Fruit fly (Drosophila melanogaster): ENCODE data around the gene jvl.

DNA sequence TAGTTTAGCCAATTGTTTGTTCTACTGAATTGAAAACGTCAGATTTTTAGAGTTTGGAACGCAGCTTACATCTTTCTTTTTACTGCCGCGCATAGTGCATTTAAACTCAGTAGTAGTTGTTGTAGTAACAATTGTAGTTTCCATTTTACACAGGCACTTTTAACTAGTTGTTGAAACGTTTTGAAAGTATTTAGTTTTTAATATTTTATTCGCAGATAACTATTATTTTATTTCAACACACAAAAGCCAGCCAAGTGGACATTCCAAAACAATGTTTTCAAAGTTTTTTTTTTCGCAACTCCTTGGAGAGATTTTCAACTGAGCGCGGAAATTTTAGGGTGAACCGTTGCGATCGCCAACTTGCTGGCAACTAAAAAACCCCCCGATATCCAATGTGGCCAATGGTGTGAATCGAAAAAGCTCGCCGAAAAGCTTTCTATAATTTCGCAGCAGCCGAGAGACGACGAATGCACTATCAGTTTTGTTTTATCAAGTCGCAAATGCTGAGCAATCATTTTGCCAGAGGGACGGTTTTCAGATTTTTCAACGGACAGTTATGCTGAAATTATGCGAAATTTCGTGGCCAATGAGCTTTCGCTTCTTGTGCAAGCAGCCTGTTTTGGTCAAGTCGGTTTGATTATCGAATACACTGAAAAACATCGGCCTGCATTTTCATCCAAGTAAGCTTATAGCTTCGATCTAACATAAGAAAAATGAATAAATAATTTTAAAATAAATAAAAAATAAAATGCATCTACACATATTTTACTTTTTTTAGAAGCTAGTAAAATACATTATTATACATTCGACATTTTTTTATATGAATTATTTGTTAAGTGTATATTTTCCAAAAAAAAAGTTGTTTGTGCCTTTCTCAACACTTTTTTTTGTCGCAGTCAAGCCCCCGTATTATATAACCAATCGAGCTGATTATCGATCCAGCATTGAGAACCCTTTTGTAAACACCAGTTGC, 12.4 kb upstream of the jvl start:
- no peak for TF ChIP-seq CG3726 (GFP tag; IDR thresholded peaks at IDR 0.05)
- no peak for TF ChIP-seq Neu2 (GFP tag; optimal IDR thresholded peaks at IDR 0.05; ENCODE audit: borderline replicate concordance)
- TF ChIP-seq CG17359 (tag; optimal IDR thresholded peaks at IDR 0.05), result peak; percentile 76
- no peak for TF ChIP-seq br (optimal IDR thresholded peaks at IDR 0.05)

All from whole organism, embryonic.